Fruit fly (Drosophila melanogaster) whole organism, adult: Measurements from ENCODE around the gene Desat2.

ENCODE experiments used
- CG12768 ChIP-seq: fragments of 200-800 bp; sonication (Bioruptor generic); optimal IDR thresholded peaks from 2 replicates; lab custom pipeline; 2017; ENCODE audit warnings: missing biosample characterization, missing genetic modification characterization, mild to moderate bottlenecking, moderate library complexity, missing genetic modification reagents
- CG33017 ChIP-seq: fragments of 200-800 bp; sonication (Bioruptor generic); optimal IDR thresholded peaks from 2 replicates; lab custom pipeline; 2018; ENCODE audit warnings: missing biosample characterization, mild to moderate bottlenecking, missing genetic modification characterization, moderate library complexity
- CG7101 ChIP-seq: fragments of 200-800 bp; sonication (Bioruptor generic); optimal IDR thresholded peaks from 2 replicates; lab custom pipeline; 2018; ENCODE audit warnings: missing biosample characterization, mild to moderate bottlenecking, missing genetic modification characterization, moderate library complexity
- Crg-1 ChIP-seq: fragments of 200-800 bp; sonication (Bioruptor generic); optimal IDR thresholded peaks from 2 replicates; lab custom pipeline; 2016; ENCODE audit warnings: missing biosample characterization, missing genetic modification characterization
- kay ChIP-seq: fragments of 200-800 bp; sonication (Bioruptor generic); peaks from one replicate; lab custom pipeline; 2016; ENCODE audit warnings: missing biosample characterization, missing genetic modification characterization, borderline replicate concordance
- pad ChIP-seq: fragments of 200-800 bp; sonication (Bioruptor generic); optimal IDR thresholded peaks from 3 replicates; lab custom pipeline; 2017; ENCODE audit warnings: missing biosample characterization, missing genetic modification characterization, mild to moderate bottlenecking, moderate library complexity, missing genetic modification reagents
- tj ChIP-seq: fragments of 200-800 bp; sonication (Bioruptor generic); optimal IDR thresholded peaks from 3 replicates; lab custom pipeline; 2017; ENCODE audit warnings: missing biosample characterization, mild to moderate bottlenecking, missing genetic modification characterization, moderate library complexity

DNA sequence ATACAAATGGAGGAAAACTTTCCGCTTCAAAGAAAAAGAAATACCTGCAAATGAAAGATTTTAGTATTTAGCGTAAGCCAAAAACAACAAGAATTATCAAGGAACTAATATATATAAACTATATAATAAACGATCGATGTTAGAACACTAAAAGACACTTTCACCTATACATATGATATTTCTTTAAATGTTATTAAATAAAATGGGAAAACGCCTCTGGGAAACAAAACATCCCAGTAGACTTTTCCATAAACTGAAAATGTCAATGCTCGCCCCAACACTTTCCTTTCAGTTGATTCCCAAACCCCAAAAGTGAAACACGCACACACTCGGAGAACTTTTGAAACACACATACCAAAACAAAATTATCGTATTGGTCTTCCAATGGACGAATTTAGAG, 11.3 kb downstream of the Desat2 start, which contains the start of gene vrs:
- TF ChIP-seq CG7101 (tag; lab: Kevin White, UChicago) = no peak
- TF ChIP-seq pad = no peak
- TF ChIP-seq Crg-1 = no peak
- no peak for TF ChIP-seq kay (GFP tag; lab: Kevin White, UChicago)
- no peak for TF ChIP-seq CG33017 (tag; lab: Kevin White, UChicago)
- no peak for TF ChIP-seq tj (GFP tag; lab: Kevin White, UChicago)
- no peak for TF ChIP-seq CG12768 (GFP tag; lab: Kevin White, UChicago)
